Fruit fly (Drosophila melanogaster): ENCODE measurements around the gene CG10352.

The CG10352 gene

DNA sequence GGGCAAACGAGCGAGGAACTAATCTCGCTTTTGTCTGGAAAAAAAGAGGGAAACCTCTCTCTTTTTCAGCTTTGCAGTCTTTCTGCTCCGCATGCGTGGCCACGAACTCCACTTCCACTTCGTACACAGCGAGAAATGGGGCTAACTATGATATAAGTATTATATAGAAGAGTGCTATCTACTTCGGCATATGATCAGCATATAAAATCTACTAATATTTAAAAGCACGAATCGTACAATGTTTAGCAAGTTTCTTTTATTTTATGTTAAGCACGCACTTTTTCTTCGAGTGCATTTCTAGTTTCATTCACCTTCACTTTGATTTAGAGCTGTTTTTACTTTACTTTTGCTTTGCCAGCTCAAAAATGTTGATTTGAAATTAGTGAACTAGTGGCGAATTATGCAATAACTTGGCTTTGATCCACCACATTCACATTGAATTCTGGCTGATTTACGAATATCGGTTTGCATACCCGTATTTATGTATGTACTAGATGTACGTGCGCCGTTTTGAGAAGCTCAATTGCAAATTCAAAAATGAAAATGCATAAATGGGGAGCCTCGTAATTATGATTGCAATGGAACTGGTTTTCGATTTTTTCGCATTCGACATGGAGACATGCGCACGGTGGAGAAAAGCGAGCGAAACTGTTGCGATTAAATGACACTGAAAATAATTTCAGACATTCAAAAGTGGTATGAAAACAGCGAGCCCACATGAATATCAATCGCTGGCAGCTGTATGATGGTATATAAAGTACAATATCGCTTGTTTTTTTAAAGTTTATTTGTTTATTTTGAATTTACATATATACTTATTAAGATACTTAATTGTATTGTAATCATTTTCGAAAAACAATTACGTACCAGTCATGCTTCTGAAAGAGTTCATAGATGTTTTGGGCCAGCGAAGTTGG is 19.2 kb downstream of the CG10352 start (continued):
- TF ChIP-seq danr (GFP tag; IDR thresholded peaks at IDR 0.05) (peak; percentile 75), fu2 (GFP tag; optimal IDR thresholded peaks at IDR 0.05) (no peak), CG3838 (GFP tag; optimal IDR thresholded peaks at IDR 0.05) (no peak), CG13624 (GFP tag; optimal IDR thresholded peaks at IDR 0.05) (peak; percentile 51), Lim3 (GFP tag; IDR thresholded peaks at IDR 0.05) (no peak), CG17385 (GFP tag; optimal IDR thresholded peaks at IDR 0.05) (peak; percentile 70), CG32532 (GFP tag; IDR thresholded peaks at IDR 0.05) (peak; percentile 84), CG7987 (GFP tag; optimal IDR thresholded peaks at IDR 0.05) (no peak), lmd (GFP tag; IDR thresholded peaks at IDR 0.05) (peak; percentile 74), Hmr (GFP tag; optimal IDR thresholded peaks at IDR 0.05) (peak; percentile 40), CG9727 (GFP tag; optimal IDR thresholded peaks at IDR 0.05) (peak; percentile 74), CG15696 (tag; optimal IDR thresholded peaks at IDR 0.05) (peak; percentile 65), Stat92E (GFP tag; optimal IDR thresholded peaks at IDR 0.05) (no peak), CG1832 (GFP tag; optimal IDR thresholded peaks at IDR 0.05) (no peak), H15 (GFP tag; IDR thresholded peaks at IDR 0.05) (peak; percentile 83), CG12942 (GFP tag; optimal IDR thresholded peaks at IDR 0.05) (peak; percentile 46), NK7.1 (GFP tag; optimal IDR thresholded peaks at IDR 0.05) (peak; percentile 59), CG11560 (tag; IDR thresholded peaks at IDR 0.05) (peak; percentile 49; the same call in 2 of the 3 replicates), Lpt (GFP tag; optimal IDR thresholded peaks at IDR 0.05) (no peak), esg (GFP tag; conservative IDR thresholded peaks at IDR 0.05) (peak; percentile 51), Side (GFP tag; optimal IDR thresholded peaks at IDR 0.05) (peak; percentile 78), aop (GFP tag; IDR thresholded peaks at IDR 0.05) (0 out of 2 replicates have a peak, but pooled peaks have one; percentile 44), maf-S (GFP tag; optimal IDR thresholded peaks at IDR 0.05) (peak; percentile 5), CG7271 (tag; optimal IDR thresholded peaks at IDR 0.05) (no peak), ato (GFP tag; IDR thresholded peaks at IDR 0.05; ENCODE audit: partially characterized antibody) (no peak), ems (GFP tag; optimal IDR thresholded peaks at IDR 0.05) (peak; percentile 40), gsb-n (tag; optimal IDR thresholded peaks at IDR 0.05) (peak; percentile 48), ro (GFP tag; IDR thresholded peaks at IDR 0.05) (no peak), slp2 (GFP tag; optimal IDR thresholded peaks at IDR 0.05) (peak; percentile 77), CG17568 (GFP tag; optimal IDR thresholded peaks at IDR 0.05) (no peak), CkIIα-i1 (GFP tag; IDR thresholded peaks at IDR 0.05) (no peak), C15 (GFP tag; IDR thresholded peaks at IDR 0.05) (peak; percentile 44; the same call in 1 of the 3 replicates), Dek (tag; optimal IDR thresholded peaks at IDR 0.05) (peak; percentile 43), Spps (tag; optimal IDR thresholded peaks at IDR 0.05) (peak; percentile 46), CG17802 (tag; optimal IDR thresholded peaks at IDR 0.05) (peak; percentile 40), tup (GFP tag; optimal IDR thresholded peaks at IDR 0.05) (no peak), cas (GFP tag; IDR thresholded peaks at IDR 0.05) (0 out of 2 replicates have a peak, but pooled peaks have one; percentile 59), CG14965 (GFP tag; optimal IDR thresholded peaks at IDR 0.05; ENCODE audit: borderline replicate concordance) (no peak), HLH4C (GFP tag; IDR thresholded peaks at IDR 0.05; ENCODE audit: partially characterized antibody) (no peak), ftz-f1 (GFP tag; optimal IDR thresholded peaks at IDR 0.05) (peak; percentile 35), CG34422 (GFP tag; IDR thresholded peaks at IDR 0.05) (peak; percentile 76), CG4820 (GFP tag; optimal IDR thresholded peaks at IDR 0.05) (peak; percentile 68), CG10274 (GFP tag; optimal IDR thresholded peaks at IDR 0.05) (peak; percentile 31), Xbp1 (GFP tag; optimal IDR thresholded peaks at IDR 0.05) (peak; percentile 62), tin (GFP tag; optimal IDR thresholded peaks at IDR 0.05) (peak; percentile 60), HLH3B (GFP tag; IDR thresholded peaks at IDR 0.05) (peak; percentile 61; the same call in 1 of the 2 replicates), Ptx1 (GFP tag; IDR thresholded peaks at IDR 0.05) (peak; percentile 89), scrt (GFP tag; optimal IDR thresholded peaks at IDR 0.05) (peak; percentile 35), Meics (GFP tag; optimal IDR thresholded peaks at IDR 0.05) (peak; percentile 51)

All from whole organism, embryonic.